Fruit fly (Drosophila melanogaster) whole organism, embryonic: ENCODE results near the gene CG31776.

Experiments
- CG10267 ChIP-seq: fragments of 200-800 bp; sonication (Bioruptor generic); optimal IDR thresholded peaks from 2 replicates; lab custom pipeline; 2018; ENCODE audit warnings: missing biosample characterization, mild to moderate bottlenecking, missing genetic modification characterization, moderate library complexity
- CG10431 ChIP-seq: fragments of 200-800 bp; sonication (Bioruptor generic); optimal IDR thresholded peaks from 3 replicates; lab custom pipeline; 2018; ENCODE audit warnings: missing biosample characterization, mild to moderate bottlenecking, missing genetic modification characterization
- CG10462 ChIP-seq: fragments of 200-800 bp; sonication (Bioruptor generic); optimal IDR thresholded peaks from 2 replicates; lab custom pipeline; 2016; ENCODE audit warnings: missing biosample characterization, missing genetic modification characterization
- CG10654 ChIP-seq: fragments of 200-800 bp; sonication (Bioruptor generic); optimal IDR thresholded peaks from 2 replicates; lab custom pipeline; 2016; ENCODE audit warnings: missing biosample characterization, missing genetic modification characterization
- CG12391 ChIP-seq: fragments of 200-800 bp; sonication (Bioruptor generic); optimal IDR thresholded peaks from 3 replicates; lab custom pipeline; 2018; ENCODE audit warnings: missing biosample characterization, mild to moderate bottlenecking, missing genetic modification characterization, moderate library complexity
- CG12744 ChIP-seq: fragments of 200-800 bp; sonication (Bioruptor generic); optimal IDR thresholded peaks from 2 replicates; lab custom pipeline; 2016; ENCODE audit warnings: missing biosample characterization, missing genetic modification characterization
- CG15479 ChIP-seq: fragments of 200-800 bp; sonication (Bioruptor generic); optimal IDR thresholded peaks from 3 replicates; lab custom pipeline; 2019; ENCODE audit warnings: missing biosample characterization, mild to moderate bottlenecking, missing genetic modification characterization, moderate library complexity
- CG15514 ChIP-seq: fragments of 200-800 bp; sonication (Bioruptor generic); optimal IDR thresholded peaks from 3 replicates; lab custom pipeline; 2017; ENCODE audit warnings: missing biosample characterization, missing genetic modification characterization, mild to moderate bottlenecking, moderate library complexity, missing genetic modification reagents
- CG1602 ChIP-seq: fragments of 200-800 bp; sonication (Bioruptor generic); optimal IDR thresholded peaks from 3 replicates; lab custom pipeline; 2016; ENCODE audit warnings: missing biosample characterization, missing genetic modification characterization
- CG16813 ChIP-seq: fragments of 200-800 bp; sonication (Bioruptor generic); IDR thresholded peaks from 3 replicates; pipeline ENCODE4 v1.3.6; 2022; ENCODE audit warnings: missing biosample characterization, missing genetic modification characterization; ENCODE audit not compliant: partially characterized antibody
- CG17186 ChIP-seq: fragments of 200-800 bp; sonication (Bioruptor generic); optimal IDR thresholded peaks from 3 replicates; lab custom pipeline; 2017; ENCODE audit warnings: missing biosample characterization, missing genetic modification reagents, missing genetic modification characterization
- CG17361 ChIP-seq: fragments of 200-800 bp; sonication (Bioruptor generic); IDR thresholded peaks from 3 replicates; pipeline ENCODE4 v1.3.6; 2022; ENCODE audit warnings: missing biosample characterization, missing genetic modification characterization
- CG17802 ChIP-seq: fragments of 200-800 bp; sonication (Bioruptor generic); optimal IDR thresholded peaks from 2 replicates; lab custom pipeline; 2018; ENCODE audit warnings: missing biosample characterization, mild to moderate bottlenecking, missing genetic modification characterization, moderate library complexity
- CG2116 ChIP-seq: fragments of 200-800 bp; sonication (Bioruptor generic); optimal IDR thresholded peaks from 3 replicates; lab custom pipeline; 2018; ENCODE audit warnings: missing biosample characterization, mild to moderate bottlenecking, missing genetic modification characterization
- CG30403 ChIP-seq: fragments of 200-800 bp; sonication (Bioruptor generic); optimal IDR thresholded peaks from 3 replicates; lab custom pipeline; 2016; ENCODE audit warnings: missing biosample characterization, missing genetic modification characterization
- CG33213 ChIP-seq: fragments of 200-800 bp; sonication (Bioruptor generic); optimal IDR thresholded peaks from 3 replicates; lab custom pipeline; 2016; ENCODE audit warnings: missing biosample characterization, missing genetic modification characterization
- CG34224 ChIP-seq: fragments of 200-800 bp; sonication (Bioruptor generic); IDR thresholded peaks from 3 replicates; pipeline ENCODE4 v1.3.6; 2022; ENCODE audit warnings: missing biosample characterization, missing genetic modification characterization; ENCODE audit not compliant: partially characterized antibody
- CG42726 ChIP-seq: fragments of 200-800 bp; sonication (Bioruptor generic); IDR thresholded peaks from 2 replicates; pipeline ENCODE4 v1.3.6; 2022; ENCODE audit warnings: missing biosample characterization, missing genetic modification characterization; ENCODE audit not compliant: partially characterized antibody
- CG6791 ChIP-seq: fragments of 200-800 bp; sonication (Bioruptor generic); IDR thresholded peaks from 3 replicates; pipeline ENCODE4 v1.3.6; 2022; ENCODE audit warnings: missing biosample characterization, missing genetic modification characterization; ENCODE audit not compliant: partially characterized antibody
- CG8359 ChIP-seq: fragments of 200-800 bp; sonication (Bioruptor generic); optimal IDR thresholded peaks from 2 replicates; lab custom pipeline; 2017; ENCODE audit warnings: missing biosample characterization, mild to moderate bottlenecking, missing genetic modification characterization, borderline replicate concordance
- CG9932 ChIP-seq: fragments of 200-800 bp; sonication (Bioruptor generic); IDR thresholded peaks from 2 replicates; pipeline ENCODE4 v1.3.6; 2022; ENCODE audit warnings: missing biosample characterization, missing genetic modification characterization
- Doc3 ChIP-seq: fragments of 200-800 bp; sonication (Bioruptor generic); IDR thresholded peaks from 3 replicates; pipeline ENCODE4 v1.3.6; 2022; ENCODE audit warnings: missing biosample characterization, missing genetic modification characterization; ENCODE audit not compliant: partially characterized antibody
- Dp ChIP-seq: fragments of 200-800 bp; sonication (Bioruptor generic); optimal IDR thresholded peaks from 2 replicates; lab custom pipeline; 2018; ENCODE audit warnings: missing biosample characterization, mild to moderate bottlenecking, missing genetic modification characterization, moderate library complexity
- Ets65A ChIP-seq: fragments of 200-800 bp; sonication (Bioruptor generic); peaks from one replicate; lab custom pipeline; 2016; ENCODE audit warnings: missing biosample characterization, missing genetic modification characterization
- Fer2 ChIP-seq: fragments of 200-800 bp; sonication (Bioruptor generic); optimal IDR thresholded peaks from 2 replicates; lab custom pipeline; 2018; ENCODE audit warnings: missing biosample characterization, mild to moderate bottlenecking, missing genetic modification characterization, moderate library complexity
- HLHmδ ChIP-seq: fragments of 200-800 bp; sonication (Bioruptor generic); optimal IDR thresholded peaks from 2 replicates; lab custom pipeline; 2018; ENCODE audit warnings: missing biosample characterization, mild to moderate bottlenecking, missing genetic modification characterization, moderate library complexity
- Lim3 ChIP-seq: fragments of 200-800 bp; sonication (Bioruptor generic); IDR thresholded peaks from 2 replicates; pipeline ENCODE4 v1.3.6; 2022; ENCODE audit warnings: missing biosample characterization, missing genetic modification characterization
- MESR4 ChIP-seq: fragments of 200-800 bp; sonication (Bioruptor generic); optimal IDR thresholded peaks from 2 replicates; lab custom pipeline; 2018; ENCODE audit warnings: missing biosample characterization, mild to moderate bottlenecking, missing genetic modification characterization, moderate library complexity
- Med ChIP-seq: fragments of 200-800 bp; sonication (Bioruptor generic); peaks from one replicate; lab custom pipeline; 2016; ENCODE audit warnings: missing biosample characterization, missing genetic modification characterization, mild to moderate bottlenecking, inconsistent platforms, moderate library complexity
- Myb ChIP-seq: fragments of 200-800 bp; sonication (Bioruptor generic); optimal IDR thresholded peaks from 2 replicates; lab custom pipeline; 2016; ENCODE audit warnings: missing biosample characterization, missing genetic modification characterization
- Oli ChIP-seq: fragments of 200-800 bp; sonication (Bioruptor generic); optimal IDR thresholded peaks from 2 replicates; lab custom pipeline; 2018; ENCODE audit warnings: missing biosample characterization, mild to moderate bottlenecking, missing genetic modification characterization, moderate library complexity
- Pdp1 ChIP-seq, 2 experiments: fragments of 200-800 bp; sonication (Bioruptor generic); optimal IDR thresholded peaks; 3 replicates each; lab custom pipeline; 2016; ENCODE audit warnings: missing biosample characterization in 2 of 2, missing genetic modification characterization in 2 of 2, mild to moderate bottlenecking in 1 of 2, moderate library complexity in 1 of 2
- Side ChIP-seq: fragments of 200-800 bp; sonication (Bioruptor generic); optimal IDR thresholded peaks from 2 replicates; lab custom pipeline; 2016; ENCODE audit warnings: missing biosample characterization, missing genetic modification characterization
- Sry-β ChIP-seq: fragments of 200-800 bp; sonication (Bioruptor generic); optimal IDR thresholded peaks from 2 replicates; lab custom pipeline; 2018; ENCODE audit warnings: missing biosample characterization, mild to moderate bottlenecking, missing genetic modification characterization, moderate library complexity
- Sry-δ ChIP-seq: fragments of 200-800 bp; sonication (Bioruptor generic); optimal IDR thresholded peaks from 2 replicates; lab custom pipeline; 2016; ENCODE audit warnings: missing biosample characterization, missing genetic modification characterization
- aop ChIP-seq: fragments of 200-800 bp; sonication (Bioruptor generic); IDR thresholded peaks from 2 replicates; pipeline ENCODE4 v1.3.6; 2022; ENCODE audit warnings: missing biosample characterization, missing genetic modification characterization
- bigmax ChIP-seq: fragments of 200-800 bp; sonication (Bioruptor generic); optimal IDR thresholded peaks from 2 replicates; lab custom pipeline; 2018; ENCODE audit warnings: missing biosample characterization, mild to moderate bottlenecking, missing genetic modification characterization
- chinmo ChIP-seq: fragments of 200-800 bp; sonication (Bioruptor generic); IDR thresholded peaks from 4 replicates; pipeline ENCODE4 v1.3.6; 2022; ENCODE audit warnings: missing biosample characterization, missing genetic modification characterization; ENCODE audit not compliant: partially characterized antibody
- croc ChIP-seq: fragments of 200-800 bp; sonication (Bioruptor generic); conservative IDR thresholded peaks from 3 replicates; pipeline ENCODE4 v1.3.6; 2022; ENCODE audit warnings: missing biosample characterization, missing genetic modification characterization
- gfzf ChIP-seq: fragments of 200-800 bp; sonication (Bioruptor generic); optimal IDR thresholded peaks from 2 replicates; lab custom pipeline; 2016; ENCODE audit warnings: missing biosample characterization, mild to moderate bottlenecking, missing genetic modification characterization, moderate library complexity
- hth ChIP-seq: fragments of >200 bp; optimal IDR thresholded peaks from 2 replicates; lab custom pipeline; 2017; ENCODE audit warnings: inconsistent platforms
- nerfin-1 ChIP-seq: fragments of 200-800 bp; sonication (Bioruptor generic); optimal IDR thresholded peaks from 3 replicates; lab custom pipeline; 2019; ENCODE audit warnings: missing biosample characterization, mild to moderate bottlenecking, missing genetic modification characterization, moderate library complexity
- otp ChIP-seq: fragments of 200-800 bp; sonication (Bioruptor generic); IDR thresholded peaks from 3 replicates; pipeline ENCODE4, ENCODE4 v1.3.6; 2022; ENCODE audit warnings: missing biosample characterization, missing genetic modification characterization
- pho ChIP-seq: fragments of 200-800 bp; sonication (Bioruptor generic); optimal IDR thresholded peaks from 2 replicates; lab custom pipeline; 2016; ENCODE audit warnings: missing biosample characterization, missing genetic modification characterization
- psq ChIP-seq: fragments of 200-800 bp; sonication (Bioruptor generic); optimal IDR thresholded peaks from 2 replicates; lab custom pipeline; 2017; ENCODE audit warnings: missing biosample characterization, missing genetic modification characterization
- sim ChIP-seq: fragments of 200-800 bp; sonication (Bioruptor generic); IDR thresholded peaks from 2 replicates; pipeline ENCODE4 v1.3.6; 2022; ENCODE audit warnings: missing biosample characterization, missing genetic modification characterization
- slp2 ChIP-seq: fragments of 200-800 bp; sonication (Bioruptor generic); optimal IDR thresholded peaks from 2 replicates; lab custom pipeline; 2016; ENCODE audit warnings: missing biosample characterization, missing genetic modification characterization
- zen ChIP-seq: fragments of 200-800 bp; sonication (Bioruptor generic); optimal IDR thresholded peaks from 3 replicates; lab custom pipeline; 2018; ENCODE audit warnings: missing biosample characterization, mild to moderate bottlenecking, missing genetic modification characterization, moderate library complexity

The CG31776 gene

DNA sequence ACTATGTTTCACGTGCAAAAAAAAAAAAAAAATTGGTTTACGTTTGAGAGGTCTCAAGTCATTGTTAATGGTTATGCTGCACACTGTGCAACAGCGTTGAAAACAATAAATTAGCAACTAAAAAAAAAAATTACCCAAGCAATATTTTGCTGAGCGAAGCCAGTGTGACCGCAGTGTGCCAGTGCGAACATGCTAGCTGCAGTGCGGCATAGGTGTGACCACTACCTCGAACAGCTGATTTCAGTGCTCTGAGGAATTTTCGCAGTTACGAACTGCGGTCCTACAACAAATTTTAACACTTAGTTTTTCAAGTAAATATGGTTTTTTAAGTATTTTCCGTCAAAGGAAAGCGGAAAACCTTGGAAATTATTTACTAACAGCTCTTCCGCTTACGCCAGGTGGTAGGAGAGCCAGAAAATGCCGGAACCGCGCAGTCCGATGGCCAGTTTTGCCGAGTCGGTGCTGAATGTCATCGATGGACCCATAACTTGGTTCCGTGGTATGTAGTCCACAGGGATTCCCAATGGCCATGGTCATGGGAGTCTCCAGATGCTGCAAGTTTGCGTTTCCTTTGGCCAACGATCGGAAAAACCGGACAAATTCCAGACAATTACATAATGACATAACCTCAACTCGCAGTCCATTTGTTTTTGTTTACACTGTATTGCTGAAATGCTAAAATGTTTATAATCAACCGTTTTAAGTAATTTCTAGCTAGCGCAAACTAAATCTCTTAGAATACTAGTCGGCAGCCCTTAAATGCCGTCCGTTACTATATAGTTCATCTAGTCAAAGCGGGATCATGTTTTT is 3.9 kb upstream of the CG31776 start, which contains the start of the genes msl-2 and ND-PDSW (continued):
- peak; percentile 41 for TF ChIP-seq zen (tag; lab: Kevin White, UChicago)
- peak; percentile 80 for TF ChIP-seq Med (GFP tag; lab: Kevin White, UChicago)
- peak; percentile 92 for TF ChIP-seq bigmax (GFP tag; lab: Kevin White, UChicago)
- no peak for TF ChIP-seq psq (GFP tag; lab: Kevin White, UChicago)
- TF ChIP-seq Sry-δ (GFP tag; lab: Kevin White, UChicago), result peak; percentile 35
- no peak for TF ChIP-seq CG30403 (GFP tag; lab: Kevin White, UChicago)
- TF ChIP-seq hth, result no peak
- no peak for TF ChIP-seq CG9932
- peak; percentile 49 for TF ChIP-seq CG10267 (tag; lab: Kevin White, UChicago)
- TF ChIP-seq CG2116 (GFP tag; lab: Kevin White, UChicago), result peak; percentile 51
- TF ChIP-seq CG34224 (GFP tag; lab: Robert Waterston, UW), result 0 out of 3 replicates have a peak, but pooled peaks have one; percentile 10
- TF ChIP-seq CG33213 (GFP tag; lab: Kevin White, UChicago), result peak; percentile 14
- no peak for TF ChIP-seq otp (GFP tag; lab: Robert Waterston, UW)
- TF ChIP-seq CG10462 (GFP tag; lab: Kevin White, UChicago), result no peak
- TF ChIP-seq CG6791 (GFP tag; lab: Robert Waterston, UW), result peak; percentile 42; the same call in 1 of the 3 replicates
- TF ChIP-seq CG17361 (GFP tag; lab: Robert Waterston, UW), result no peak
- no peak for TF ChIP-seq CG1602 (GFP tag; lab: Kevin White, UChicago)
- no peak for TF ChIP-seq Oli
- peak; percentile 6 for TF ChIP-seq CG17186 (GFP tag; lab: Kevin White, UChicago)
- peak; percentile 68 for TF ChIP-seq CG17802 (tag; lab: Kevin White, UChicago)
- TF ChIP-seq Side (GFP tag; lab: Kevin White, UChicago), result no peak
- no peak for TF ChIP-seq CG10654 (GFP tag; lab: Kevin White, UChicago)
- TF ChIP-seq croc (GFP tag; lab: Robert Waterston, UW), result no peak
- peak in 1 of 2 experiments; percentile 96 for TF ChIP-seq Pdp1 (GFP tag; optimal IDR thresholded peaks at IDR 0.05; lab: Kevin White, UChicago)
- peak; percentile 5 for TF ChIP-seq CG15479
- peak; percentile 12 for TF ChIP-seq Ets65A (GFP tag; lab: Kevin White, UChicago)
- no peak for TF ChIP-seq aop (GFP tag; lab: Robert Waterston, UW)
- TF ChIP-seq CG8359 (GFP tag; lab: Kevin White, UChicago), result no peak
- peak; percentile 16 for TF ChIP-seq Sry-β
- no peak for TF ChIP-seq sim (GFP tag; lab: Robert Waterston, UW)
- TF ChIP-seq CG12391 (tag; lab: Kevin White, UChicago), result peak; percentile 12
- TF ChIP-seq slp2 (GFP tag; lab: Kevin White, UChicago), result no peak
- peak; percentile 20 for TF ChIP-seq Dp (GFP tag; lab: Kevin White, UChicago)
- TF ChIP-seq MESR4 (GFP tag; lab: Kevin White, UChicago), result peak; percentile 37
- no peak for TF ChIP-seq Doc3 (GFP tag; lab: Robert Waterston, UW)
- TF ChIP-seq Myb (GFP tag; lab: Kevin White, UChicago), result peak; percentile 33
- TF ChIP-seq CG42726 (GFP tag; lab: Robert Waterston, UW), result peak; percentile 57; the same call in 1 of the 2 replicates
- peak; percentile 19 for TF ChIP-seq nerfin-1 (tag; lab: Kevin White, UChicago)
- TF ChIP-seq Lim3, result no peak
- TF ChIP-seq gfzf (GFP tag; lab: Kevin White, UChicago), result peak; percentile 98
- peak; percentile 42 for TF ChIP-seq CG15514 (GFP tag; lab: Kevin White, UChicago)
- TF ChIP-seq chinmo (GFP tag; lab: Robert Waterston, UW), result 0 out of 4 replicates have a peak, but pooled peaks have one; percentile 65
- peak; percentile 6 for TF ChIP-seq pho (GFP tag; lab: Kevin White, UChicago)
- no peak for TF ChIP-seq Fer2 (tag; lab: Kevin White, UChicago)
- no peak for TF ChIP-seq CG10431 (GFP tag; lab: Kevin White, UChicago)
- TF ChIP-seq CG12744, result no peak
- peak; percentile 45; the same call in 2 of the 3 replicates for TF ChIP-seq CG16813 (GFP tag; lab: Robert Waterston, UW)
- peak; percentile 22 for TF ChIP-seq HLHmδ (GFP tag; lab: Kevin White, UChicago)
